Fruit fly (Drosophila melanogaster) S2 (cell line): Measurements from ENCODE around the gene CG12589.

Experiments used
- CG8478 ChIP-seq: fragments of >200 bp; optimal IDR thresholded peaks from 2 replicates; lab custom pipeline; 2018
- CTCF ChIP-seq, 2 experiments: fragments of >200 bp; optimal IDR thresholded peaks; 2 replicates each; lab custom pipeline; 2018

dm6 chr3R:5116425-5116824 lies 22.4 kb downstream of the CG12589 start:
- TF ChIP-seq CG8478 (lab: Kevin White, UChicago) = no peak
- TF ChIP-seq CTCF (optimal IDR thresholded peaks at IDR 0.05; lab: Kevin White, UChicago) = no peak
